Fruit fly (Drosophila melanogaster): Measurements from ENCODE around the gene Pkcdelta.

Gene Pkcdelta

DNA sequence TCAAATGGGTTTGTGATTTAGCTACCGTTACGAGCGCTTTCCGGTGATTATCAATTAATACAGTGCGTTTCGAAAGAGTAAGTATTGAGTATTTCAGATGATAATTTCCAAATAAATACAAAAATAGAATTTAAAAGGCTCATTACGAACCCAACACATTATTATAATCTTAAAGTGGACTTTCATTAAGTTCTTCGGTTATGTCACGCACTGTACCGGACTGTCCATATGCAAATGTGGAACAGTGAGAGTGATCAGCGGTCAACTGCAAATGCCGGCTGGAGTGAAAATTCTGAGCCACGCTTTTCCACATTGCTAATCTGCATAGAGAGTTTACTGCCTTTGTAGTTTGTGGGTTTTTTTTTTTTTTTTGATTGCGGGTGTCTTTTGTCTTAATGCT lies 21.7 kb downstream of the Pkcdelta start (continued):
- no peak for TF ChIP-seq pan (optimal IDR thresholded peaks at IDR 0.05)
- peak in 1 of 2 experiments; percentile 24 for TF ChIP-seq pan (GFP tag; optimal IDR thresholded peaks at IDR 0.05 in 1 of 2, IDR thresholded peaks at IDR 0.05 in 1 of 2)
- peak; percentile 1 for TF ChIP-seq oc (tag; optimal IDR thresholded peaks at IDR 0.05)
- TF ChIP-seq CG18262 (tag; optimal IDR thresholded peaks at IDR 0.05): peak; percentile 3
- 0 out of 2 replicates have a peak, but pooled peaks have one; percentile 29 for TF ChIP-seq vvl (GFP tag; IDR thresholded peaks at IDR 0.05)
- TF ChIP-seq CG1603 (tag; optimal IDR thresholded peaks at IDR 0.05): peak; percentile 28
- TF ChIP-seq bsh (GFP tag; optimal IDR thresholded peaks at IDR 0.05): peak in 1 of 2 experiments; percentile 48
- peak; percentile 86 for TF ChIP-seq Blimp-1 (GFP tag; optimal IDR thresholded peaks at IDR 0.05)
- TF ChIP-seq CG10209 (GFP tag; optimal IDR thresholded peaks at IDR 0.05): no peak
- TF ChIP-seq Xrp1 (GFP tag; IDR thresholded peaks at IDR 0.05): peak; percentile 23; the same call in 1 of the 2 replicates
- TF ChIP-seq dysf (GFP tag; IDR thresholded peaks at IDR 0.05): 0 out of 3 replicates have a peak, but pooled peaks have one; percentile 17
- 0 out of 2 replicates have a peak, but pooled peaks have one; percentile 17 for TF ChIP-seq CG14014 (GFP tag; IDR thresholded peaks at IDR 0.05)
- peak; percentile 35; the same call in 1 of the 2 replicates for TF ChIP-seq CG17328 (GFP tag; IDR thresholded peaks at IDR 0.05)
- peak; percentile 48 for TF ChIP-seq CG11504 (tag; optimal IDR thresholded peaks at IDR 0.05)
- TF ChIP-seq Hmx (GFP tag; optimal IDR thresholded peaks at IDR 0.05): no peak
- peak; percentile 32 for TF ChIP-seq gem (tag; optimal IDR thresholded peaks at IDR 0.05)
- no peak for TF ChIP-seq shn (GFP tag; optimal IDR thresholded peaks at IDR 0.05)
- TF ChIP-seq CG12659 (GFP tag; optimal IDR thresholded peaks at IDR 0.05): no peak
- TF ChIP-seq phol (tag; optimal IDR thresholded peaks at IDR 0.05): peak; percentile 14
- TF ChIP-seq Sox102F (GFP tag; optimal IDR thresholded peaks at IDR 0.05): peak; percentile 21
- TF ChIP-seq az2 (GFP tag; optimal IDR thresholded peaks at IDR 0.05): peak; percentile 8
- peak; percentile 11 for TF ChIP-seq gsb-n (tag; optimal IDR thresholded peaks at IDR 0.05)
- peak in 1 of 2 experiments; percentile 24 for TF ChIP-seq Pdp1 (GFP tag; optimal IDR thresholded peaks at IDR 0.05)

DNA sequence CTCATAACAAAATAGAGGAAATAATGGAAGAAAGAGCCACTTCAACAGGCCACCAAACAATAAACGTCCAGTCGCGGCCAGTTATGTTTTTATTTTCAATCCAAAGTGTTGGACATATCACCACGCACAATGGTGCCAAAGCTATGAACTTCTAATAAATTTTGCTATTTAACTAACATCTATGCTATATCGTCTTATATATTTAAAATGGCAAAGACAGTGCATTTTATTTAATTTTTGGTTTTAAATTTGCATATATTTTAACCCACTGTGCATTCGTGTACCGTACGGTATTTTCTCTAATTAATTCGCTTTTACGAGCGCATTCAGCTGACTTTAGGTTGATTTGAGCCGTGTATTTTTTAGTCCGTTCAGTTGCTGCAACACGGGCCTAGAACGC lies 22.3 kb downstream of the Pkcdelta start, which contains the start of gene CG15927:
Gene CG15927, plus strand, starts transcription at position 372 of the 400 bp plus-strand sequence.
- TF ChIP-seq CG4360 (GFP tag; IDR thresholded peaks at IDR 0.05): no peak
- peak; percentile 12 for TF ChIP-seq Vsx1 (GFP tag; optimal IDR thresholded peaks at IDR 0.05)
- TF ChIP-seq CG16813 (GFP tag; IDR thresholded peaks at IDR 0.05; ENCODE audit: partially characterized antibody): no peak
- TF ChIP-seq CG18599 (GFP tag; optimal IDR thresholded peaks at IDR 0.05): peak; percentile 30
- TF ChIP-seq Stat92E (GFP tag; optimal IDR thresholded peaks at IDR 0.05): no peak
- no peak for TF ChIP-seq ssp (GFP tag; IDR thresholded peaks at IDR 0.05)
- peak; percentile 75 for TF ChIP-seq gem (tag; optimal IDR thresholded peaks at IDR 0.05)
- TF ChIP-seq H2.0 (GFP tag; IDR thresholded peaks at IDR 0.05): peak; percentile 60
- no peak for TF ChIP-seq da (GFP tag; optimal IDR thresholded peaks at IDR 0.05)
- peak; percentile 49 for TF ChIP-seq CG2875 (GFP tag; optimal IDR thresholded peaks at IDR 0.05)
- peak; percentile 64 for TF ChIP-seq CG6254 (GFP tag; optimal IDR thresholded peaks at IDR 0.05)
- no peak for TF ChIP-seq Dek (tag; optimal IDR thresholded peaks at IDR 0.05)
- peak; percentile 54 for TF ChIP-seq CG4424 (GFP tag; optimal IDR thresholded peaks at IDR 0.05)
- 0 out of 2 replicates have a peak, but pooled peaks have one; percentile 53 for TF ChIP-seq CG32767 (GFP tag; IDR thresholded peaks at IDR 0.05)
- TF ChIP-seq CG6791 (GFP tag; IDR thresholded peaks at IDR 0.05; ENCODE audit: partially characterized antibody): no peak
- TF ChIP-seq CG11093 (GFP tag; IDR thresholded peaks at IDR 0.05): no peak
- TF ChIP-seq chinmo (GFP tag; IDR thresholded peaks at IDR 0.05; ENCODE audit: partially characterized antibody): no peak
- no peak for TF ChIP-seq Usf (GFP tag; optimal IDR thresholded peaks at IDR 0.05)
- TF ChIP-seq ci (GFP tag; IDR thresholded peaks at IDR 0.05): peak; percentile 96
- no peak for TF ChIP-seq dmrt11E (tag; optimal IDR thresholded peaks at IDR 0.05)
- TF ChIP-seq CG9797 (GFP tag; optimal IDR thresholded peaks at IDR 0.05): no peak
- TF ChIP-seq Doc2 (GFP tag; IDR thresholded peaks at IDR 0.05): no peak
- TF ChIP-seq Xrp1 (GFP tag; IDR thresholded peaks at IDR 0.05): peak; percentile 71; the same call in 1 of the 2 replicates
- TF ChIP-seq lov (optimal IDR thresholded peaks at IDR 0.05): no peak
- TF ChIP-seq lov (GFP tag; IDR thresholded peaks at IDR 0.05): 0 out of 3 replicates have a peak, but pooled peaks have one; percentile 17
- peak; percentile 51 for TF ChIP-seq slbo (GFP tag; IDR thresholded peaks at IDR 0.05)
- TF ChIP-seq CG6854 (GFP tag; optimal IDR thresholded peaks at IDR 0.05): no peak
- peak; percentile 72 for TF ChIP-seq CG10979 (tag; optimal IDR thresholded peaks at IDR 0.05)
